Worm (Caenorhabditis elegans) whole organism, L4 larva: ENCODE results near the gene F52E1.3.
"Not testable (repeated sequence)": the region's sequence is repeated elsewhere in the genome, so short reads cannot be mapped to it uniquely, and the experiment has no call there.

Experiments used
- R02D3.7 ChIP-seq: fragments of 150-350 bp; sonication (generic microtip); optimal IDR thresholded peaks from 3 replicates; lab custom pipeline; 2014; ENCODE audit warnings: missing biosample characterization, missing genetic modification characterization
- Y5F2A.4 ChIP-seq: fragments of 200-800 bp; sonication (Bioruptor generic); optimal IDR thresholded peaks from 2 replicates; lab custom pipeline; 2018; ENCODE audit warnings: mild to moderate bottlenecking, missing genetic modification characterization, missing compliant biosample characterization
- ama-1 ChIP-seq: fragments of 150-350 bp; optimal IDR thresholded peaks from 2 replicates; lab custom pipeline; 2014; ENCODE audit warnings: inconsistent platforms, mixed read lengths
- ces-1 ChIP-seq: fragments of 150-350 bp; sonication (generic microtip); optimal IDR thresholded peaks from 4 replicates; lab custom pipeline; 2014; ENCODE audit warnings: missing biosample characterization, missing genetic modification reagents, missing genetic modification characterization
- cey-2 ChIP-seq: sonication (generic microtip); optimal IDR thresholded peaks from 3 replicates; lab custom pipeline; 2017; ENCODE audit warnings: missing genetic modification characterization, mild to moderate bottlenecking, missing compliant biosample characterization, antibody characterized with exemption, borderline replicate concordance; ENCODE audit not compliant: insufficient read depth
- jun-1 ChIP-seq: fragments of 150-350 bp; optimal IDR thresholded peaks from 2 replicates; lab custom pipeline; 2014; ENCODE audit warnings: missing biosample characterization, missing genetic modification reagents, missing genetic modification characterization
- lin-13 ChIP-seq: fragments of 150-350 bp; optimal IDR thresholded peaks from 2 replicates; lab custom pipeline; 2014; ENCODE audit warnings: missing biosample characterization, missing genetic modification reagents, missing genetic modification characterization
- lsy-2 ChIP-seq, 2 experiments: fragments of 150-350 bp in 1 of 2; sonication (generic microtip) in 1 of 2; optimal IDR thresholded peaks; 2 replicates each; lab custom pipeline; 2014 to 2017; ENCODE audit warnings: missing biosample characterization in 2 of 2, missing genetic modification characterization in 2 of 2
- mdl-1 ChIP-seq, 2 experiments: fragments of 150-350 bp in 1 of 2; sonication (generic microtip) in 1 of 2; optimal IDR thresholded peaks; 2 replicates each; lab custom pipeline; 2014 to 2017; ENCODE audit warnings: missing biosample characterization in 2 of 2, missing genetic modification characterization in 2 of 2
- mep-1 ChIP-seq: fragments of 150-350 bp; sonication (generic microtip); optimal IDR thresholded peaks from 3 replicates; lab custom pipeline; 2014; ENCODE audit warnings: missing biosample characterization, missing genetic modification characterization
- nhr-25 ChIP-seq: sonication (generic microtip); optimal IDR thresholded peaks from 2 replicates; lab custom pipeline; 2017; ENCODE audit warnings: missing genetic modification characterization, mild to moderate bottlenecking, missing compliant biosample characterization, antibody characterized with exemption, moderate library complexity, borderline replicate concordance; ENCODE audit not compliant: insufficient read depth
- nhr-6 ChIP-seq: fragments of 150-350 bp; optimal IDR thresholded peaks from 2 replicates; lab custom pipeline; 2014; ENCODE audit warnings: missing biosample characterization, missing genetic modification characterization
- rbr-2 ChIP-seq: sonication (generic microtip); optimal IDR thresholded peaks from 2 replicates; lab custom pipeline; 2016; ENCODE audit warnings: missing genotype, missing genetic modification characterization, missing compliant biosample characterization
- snpc-4 ChIP-seq: fragments of 150-350 bp; optimal IDR thresholded peaks from 2 replicates; lab custom pipeline; 2014; ENCODE audit warnings: missing biosample characterization, missing genetic modification characterization

ce11 chrV:8431295-8431694, 36.7 kb downstream of the F52E1.3 start:
- TF ChIP-seq ces-1 (GFP tag; lab: Kevin White, UChicago); jun-1 (tag; lab: Kevin White, UChicago); rbr-2 (tag; lab: Kevin White, UChicago); lsy-2 (tag; optimal IDR thresholded peaks at IDR 0.05; lab: Kevin White, UChicago); mep-1; ama-1 (lab: Kevin White, UChicago); nhr-25; nhr-6 (tag; lab: Kevin White, UChicago); Y5F2A.4 (GFP tag; lab: Kevin White, UChicago); mdl-1 (tag; optimal IDR thresholded peaks at IDR 0.05; lab: Kevin White, UChicago); cey-2 (tag; lab: Kevin White, UChicago); snpc-4 (tag; lab: Kevin White, UChicago); lin-13 (GFP tag; lab: Kevin White, UChicago); R02D3.7: not testable (repeated sequence)
